Worm (Caenorhabditis elegans) whole organism, midembryonic: ENCODE data around the gene Y51H4A.22.

Experiments used
- T22C8.4 ChIP-seq: fragments of 200-800 bp; sonication (Bioruptor generic); IDR thresholded peaks from 2 replicates; pipeline ENCODE4 v1.3.6; 2022; ENCODE audit warnings: missing genetic modification characterization, missing compliant biosample characterization
- cog-1 ChIP-seq: sonication (generic microtip); optimal IDR thresholded peaks from 2 replicates; lab custom pipeline; 2016; ENCODE audit warnings: missing genetic modification characterization, missing compliant biosample characterization
- flt-1 ChIP-seq: fragments of 200-800 bp; sonication (Bioruptor generic); IDR thresholded peaks from 2 replicates; pipeline ENCODE4 v1.3.6; 2022; ENCODE audit warnings: missing genetic modification characterization, missing compliant biosample characterization
- klf-2 ChIP-seq: fragments of 200-800 bp; sonication (Bioruptor generic); conservative IDR thresholded peaks from 2 replicates; pipeline ENCODE4 v1.3.6; 2022; ENCODE audit warnings: missing genetic modification reagents, missing genetic modification characterization, missing compliant biosample characterization
- med-1 ChIP-seq: sonication (generic microtip); optimal IDR thresholded peaks from 2 replicates; lab custom pipeline; 2017; ENCODE audit warnings: missing genetic modification characterization, mild to moderate bottlenecking, missing compliant biosample characterization, antibody characterized with exemption, missing genetic modification reagents; ENCODE audit not compliant: insufficient read depth
- ref-1 ChIP-seq: fragments of 200-800 bp; sonication (Bioruptor generic); conservative IDR thresholded peaks from 2 replicates; pipeline ENCODE4 v1.3.6; 2022; ENCODE audit warnings: missing genetic modification reagents, missing genetic modification characterization, missing compliant biosample characterization
- tab-1 ChIP-seq: fragments of 200-800 bp; sonication (Bioruptor generic); IDR thresholded peaks from 2 replicates; pipeline ENCODE4 v1.3.6; 2022; ENCODE audit warnings: missing genetic modification characterization, missing compliant biosample characterization
- ztf-23 ChIP-seq: fragments of 200-800 bp; sonication (Bioruptor generic); IDR thresholded peaks from 2 replicates; pipeline ENCODE4 v1.3.6; 2022; ENCODE audit warnings: missing genetic modification reagents, missing genetic modification characterization, missing compliant biosample characterization
- ztf-29 ChIP-seq: fragments of 200-800 bp; sonication (Bioruptor generic); IDR thresholded peaks from 2 replicates; pipeline ENCODE4 v1.3.6; 2022; ENCODE audit warnings: missing genetic modification reagents, missing genetic modification characterization, missing compliant biosample characterization

Gene Y51H4A.22

ce11 chrIV:16720412-16720811 is at the start of gene Y51H4A.22:
Gene Y51H4A.22 (plus strand): TSS chrIV:16720712.
- TF ChIP-seq ztf-23 (GFP tag; lab: Robert Waterston, UW) (no peak), T22C8.4 (GFP tag; lab: Robert Waterston, UW) (no peak), med-1 (GFP tag; lab: Kevin White, UChicago) (no peak), ztf-29 (GFP tag; lab: Robert Waterston, UW) (no peak), cog-1 (tag; lab: Kevin White, UChicago) (no peak), flt-1 (no peak), ref-1 (no peak), klf-2 (GFP tag; lab: Robert Waterston, UW) (no peak), tab-1 (GFP tag; lab: Robert Waterston, UW) (no peak)

DNA sequence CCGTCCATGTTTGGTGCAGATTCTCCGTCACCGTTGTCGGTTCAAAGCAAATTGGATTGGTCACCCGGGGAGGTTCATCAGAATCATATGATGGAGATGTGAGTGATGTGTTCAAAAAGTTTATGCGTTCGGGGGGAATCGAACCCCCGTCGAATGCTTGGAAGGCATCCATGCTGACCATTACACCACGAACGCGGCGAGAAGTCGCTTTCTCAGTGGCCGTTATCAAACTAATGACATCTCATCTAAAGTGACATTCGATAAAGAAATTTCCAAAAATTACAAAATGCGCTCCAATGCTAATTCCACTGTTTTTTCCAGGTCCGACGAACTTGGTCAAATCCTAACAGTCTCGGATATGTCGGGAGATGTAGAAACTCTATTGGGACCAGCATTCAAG is 49.8 kb upstream of the Y51H4A.22 start:
- TF ChIP-seq flt-1 = 0 out of 2 replicates have a peak, but pooled peaks have one; percentile 39
- TF ChIP-seq ztf-23 (GFP tag; lab: Robert Waterston, UW) = 0 out of 2 replicates have a peak, but pooled peaks have one; percentile 9

DNA sequence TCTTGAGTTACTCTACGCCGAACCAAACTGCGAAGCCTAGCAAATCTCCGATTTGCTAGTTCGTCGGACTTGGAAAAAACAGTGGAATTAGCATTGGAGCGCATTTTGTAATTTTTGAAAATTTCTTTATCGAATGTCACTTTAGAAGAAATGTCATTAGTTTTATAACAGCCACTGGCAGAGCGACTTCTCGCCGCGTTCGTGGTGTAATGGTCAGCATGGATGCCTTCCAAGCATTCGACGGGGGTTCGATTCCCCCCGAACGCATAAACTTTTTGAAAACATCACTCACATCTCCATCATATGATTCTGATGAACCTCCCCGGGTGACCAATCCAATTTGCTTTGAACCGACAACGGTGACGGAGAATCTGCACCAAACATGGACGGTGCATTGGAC is 38.7 kb upstream of the Y51H4A.22 start:
- 0 out of 2 replicates have a peak, but pooled peaks have one; percentile 13 for TF ChIP-seq ref-1
- peak; percentile 64; the same call in 1 of the 2 replicates for TF ChIP-seq tab-1 (GFP tag; lab: Robert Waterston, UW)

ce11 chrIV:16684224-16684623 is 36.3 kb upstream of the Y51H4A.22 start:
- peak; percentile 74 for TF ChIP-seq ztf-23 (GFP tag; lab: Robert Waterston, UW)
- no peak for TF ChIP-seq T22C8.4 (GFP tag; lab: Robert Waterston, UW)
- TF ChIP-seq klf-2 (GFP tag; lab: Robert Waterston, UW) = 0 out of 2 replicates have a peak, but pooled peaks have one; percentile 37
- peak; percentile 55; the same call in 1 of the 2 replicates for TF ChIP-seq ref-1
- TF ChIP-seq flt-1 = peak; percentile 79
- TF ChIP-seq med-1 (GFP tag; lab: Kevin White, UChicago) = no peak
- TF ChIP-seq tab-1 (GFP tag; lab: Robert Waterston, UW) = peak; percentile 82
- no peak for TF ChIP-seq cog-1 (tag; lab: Kevin White, UChicago)
- TF ChIP-seq ztf-29 (GFP tag; lab: Robert Waterston, UW) = peak; percentile 59; the same call in 1 of the 2 replicates

DNA sequence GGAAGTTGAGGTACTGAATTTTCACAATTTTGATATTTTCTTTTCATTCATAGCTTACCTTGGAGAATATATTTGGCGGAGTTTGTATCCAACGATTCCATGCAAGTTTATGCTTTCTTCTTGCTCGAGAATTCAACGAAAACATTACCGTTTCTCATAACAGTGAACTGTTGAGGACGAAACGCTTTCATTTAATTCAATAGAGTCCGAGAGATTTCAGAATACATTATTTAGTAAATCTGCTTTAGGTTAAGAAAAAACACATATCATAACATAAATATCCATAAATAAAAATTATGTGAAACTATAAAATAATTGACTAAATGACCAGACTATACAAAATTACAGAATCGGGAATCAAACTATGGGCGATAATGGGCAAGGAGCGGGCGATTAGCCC is 25.9 kb upstream of the Y51H4A.22 start, which contains the start of gene Y51H4A.941:
TSS of gene Y51H4A.941 (minus strand) at position 101 of the 400 bp plus-strand sequence.
- no peak for TF ChIP-seq tab-1 (GFP tag; lab: Robert Waterston, UW)
- no peak for TF ChIP-seq cog-1 (tag; lab: Kevin White, UChicago)
- TF ChIP-seq flt-1 = no peak
- no peak for TF ChIP-seq T22C8.4 (GFP tag; lab: Robert Waterston, UW)
- no peak for TF ChIP-seq ztf-23 (GFP tag; lab: Robert Waterston, UW)
- no peak for TF ChIP-seq ztf-29 (GFP tag; lab: Robert Waterston, UW)
- no peak for TF ChIP-seq med-1 (GFP tag; lab: Kevin White, UChicago)
- no peak for TF ChIP-seq ref-1
- no peak for TF ChIP-seq klf-2 (GFP tag; lab: Robert Waterston, UW)

- TF ChIP-seq ztf-23 (GFP tag; lab: Robert Waterston, UW) (no peak), tab-1 (GFP tag; lab: Robert Waterston, UW) (no peak), flt-1 (no peak), ztf-29 (GFP tag; lab: Robert Waterston, UW) (no peak), klf-2 (GFP tag; lab: Robert Waterston, UW) (no peak), T22C8.4 (GFP tag; lab: Robert Waterston, UW) (no peak), ref-1 (no peak)
Measured at ce11 chrIV:16696422-16696821, 24.1 kb upstream of the Y51H4A.22 start.

DNA sequence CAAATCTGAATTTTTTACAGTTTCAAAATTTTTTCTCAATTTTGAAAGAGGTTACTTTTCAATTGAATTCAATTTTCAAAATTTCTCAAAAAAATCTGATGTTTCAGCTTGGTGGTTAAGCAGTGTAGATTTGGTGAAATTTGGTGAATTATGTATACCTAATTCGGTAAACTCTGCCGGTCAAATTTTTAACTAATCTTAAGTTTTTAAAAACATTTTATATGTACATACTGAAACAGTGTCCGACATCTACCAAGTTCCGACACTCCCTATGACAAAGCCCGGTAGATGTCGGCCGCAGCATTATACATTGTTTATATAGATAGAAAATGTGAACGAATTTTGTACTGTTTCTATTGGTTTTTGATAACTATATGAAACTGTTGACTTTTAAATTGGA is 13.6 kb upstream of the Y51H4A.22 start:
- TF ChIP-seq klf-2 (GFP tag; lab: Robert Waterston, UW) = no peak
- no peak for TF ChIP-seq T22C8.4 (GFP tag; lab: Robert Waterston, UW)
- TF ChIP-seq ztf-23 (GFP tag; lab: Robert Waterston, UW) = no peak
- no peak for TF ChIP-seq cog-1 (tag; lab: Kevin White, UChicago)
- no peak for TF ChIP-seq ref-1
- no peak for TF ChIP-seq med-1 (GFP tag; lab: Kevin White, UChicago)
- no peak for TF ChIP-seq flt-1
- no peak for TF ChIP-seq ztf-29 (GFP tag; lab: Robert Waterston, UW)
- TF ChIP-seq tab-1 (GFP tag; lab: Robert Waterston, UW) = no peak

- TF ChIP-seq med-1 (GFP tag; lab: Kevin White, UChicago) (no peak), flt-1 (no peak), ref-1 (no peak), ztf-29 (GFP tag; lab: Robert Waterston, UW) (no peak), T22C8.4 (GFP tag; lab: Robert Waterston, UW) (no peak), ztf-23 (GFP tag; lab: Robert Waterston, UW) (no peak), tab-1 (GFP tag; lab: Robert Waterston, UW) (no peak), cog-1 (tag; lab: Kevin White, UChicago) (no peak), klf-2 (GFP tag; lab: Robert Waterston, UW) (no peak)
Measured at ce11 chrIV:16709713-16710112, 10.8 kb upstream of the Y51H4A.22 start.

- TF ChIP-seq flt-1 (no peak), ref-1 (no peak), tab-1 (GFP tag; lab: Robert Waterston, UW) (no peak), ztf-29 (GFP tag; lab: Robert Waterston, UW) (no peak), cog-1 (tag; lab: Kevin White, UChicago) (no peak), ztf-23 (GFP tag; lab: Robert Waterston, UW) (no peak), T22C8.4 (GFP tag; lab: Robert Waterston, UW) (no peak), med-1 (GFP tag; lab: Kevin White, UChicago) (no peak), klf-2 (GFP tag; lab: Robert Waterston, UW) (no peak)
Measured at ce11 chrIV:16710312-16710711, 10.2 kb upstream of the Y51H4A.22 start.

ce11 chrIV:16718651-16719050 is 1.9 kb upstream of the Y51H4A.22 start:
- TF ChIP-seq cog-1 (tag; lab: Kevin White, UChicago) (no peak), med-1 (GFP tag; lab: Kevin White, UChicago) (no peak), T22C8.4 (GFP tag; lab: Robert Waterston, UW) (no peak), tab-1 (GFP tag; lab: Robert Waterston, UW) (no peak), klf-2 (GFP tag; lab: Robert Waterston, UW) (no peak), ref-1 (no peak), ztf-23 (GFP tag; lab: Robert Waterston, UW) (no peak), flt-1 (no peak)
